Worm (Caenorhabditis elegans) whole organism, L1 larva: ENCODE measurements around the gene ztf-17.

Experiments
- C34B4.2 ChIP-seq: sonication (generic microtip); optimal IDR thresholded peaks from 2 replicates; lab custom pipeline; 2017; ENCODE audit warnings: mild to moderate bottlenecking, missing genetic modification characterization, missing compliant biosample characterization
- F16B12.6 ChIP-seq: fragments of 150-350 bp; optimal IDR thresholded peaks from 2 replicates; lab custom pipeline; 2014; ENCODE audit warnings: missing biosample characterization, missing genetic modification characterization
- alr-1 ChIP-seq: fragments of 200-800 bp; sonication (Bioruptor generic); optimal IDR thresholded peaks from 2 replicates; lab custom pipeline; 2018; ENCODE audit warnings: borderline replicate concordance, mild to moderate bottlenecking, missing genetic modification characterization, missing compliant biosample characterization
- ama-1 ChIP-seq: fragments of 150-350 bp; optimal IDR thresholded peaks from 2 replicates; lab custom pipeline; 2014
- blmp-1 ChIP-seq: fragments of 150-350 bp; optimal IDR thresholded peaks from 2 replicates; lab custom pipeline; 2014; ENCODE audit warnings: missing biosample characterization, missing genetic modification characterization
- ceh-63 ChIP-seq: fragments of 200-800 bp; sonication (Bioruptor generic); optimal IDR thresholded peaks from 2 replicates; lab custom pipeline; 2018; ENCODE audit warnings: mild to moderate bottlenecking, missing genetic modification characterization, missing compliant biosample characterization
- ceh-82 ChIP-seq, 3 experiments: fragments of 150-350 bp in 1 of 3; sonication (generic microtip) in 2 of 3; optimal IDR thresholded peaks; 2 replicates each; lab custom pipeline; 2014 to 2017; ENCODE audit warnings: missing biosample characterization in 3 of 3, missing genetic modification characterization in 3 of 3
- ceh-88 ChIP-seq: fragments of 200-800 bp; sonication (Bioruptor generic); IDR thresholded peaks from 2 replicates; pipeline ENCODE4 v1.3.6; 2022; ENCODE audit warnings: missing genetic modification characterization, missing compliant biosample characterization
- ces-1 ChIP-seq: fragments of 150-350 bp; optimal IDR thresholded peaks from 2 replicates; lab custom pipeline; 2014; ENCODE audit warnings: missing biosample characterization, missing genetic modification reagents, missing genetic modification characterization
- dpl-1 ChIP-seq, 3 experiments: fragments of 150-350 bp in 2 of 3; sonication (generic microtip) in 1 of 3; optimal IDR thresholded peaks; 2 replicates each; lab custom pipeline; 2014 to 2017; ENCODE audit warnings: missing biosample characterization in 3 of 3, missing genetic modification characterization in 3 of 3, missing genetic modification reagents in 3 of 3
- efl-1 ChIP-seq, 4 experiments: fragments of 150-350 bp; optimal IDR thresholded peaks in 3 of 4; peaks in 1 of 4; 1 replicate in 1 of 4; 2 replicates in 3 of 4; lab custom pipeline; 2014; ENCODE audit warnings: missing biosample characterization in 2 of 4, missing genetic modification characterization in 2 of 4, missing genetic modification reagents in 2 of 4
- egl-27 ChIP-seq, 2 experiments: fragments of 150-350 bp in 1 of 2; sonication (generic microtip); optimal IDR thresholded peaks; 3 replicates each; lab custom pipeline; 2017 to 2018; ENCODE audit warnings: missing biosample characterization in 2 of 2, missing genetic modification characterization in 2 of 2, missing genetic modification reagents in 2 of 2
- ets-5 ChIP-seq: fragments of 200-800 bp; sonication (Bioruptor generic); IDR thresholded peaks from 2 replicates; pipeline ENCODE4 v1.3.6; 2022; ENCODE audit warnings: missing genetic modification characterization, missing compliant biosample characterization
- fkh-10 ChIP-seq: sonication (generic microtip); optimal IDR thresholded peaks from 2 replicates; lab custom pipeline; 2017; ENCODE audit warnings: missing biosample characterization, missing genetic modification reagents, missing genetic modification characterization
- fos-1 ChIP-seq: fragments of 150-350 bp; optimal IDR thresholded peaks from 2 replicates; lab custom pipeline; 2014; ENCODE audit warnings: missing biosample characterization, missing genetic modification characterization
- hlh-17 ChIP-seq: fragments of 200-800 bp; sonication (Bioruptor generic); optimal IDR thresholded peaks from 2 replicates; lab custom pipeline; 2018; ENCODE audit warnings: missing genetic modification characterization, mild to moderate bottlenecking, missing compliant biosample characterization, moderate library complexity, borderline replicate concordance
- isw-1 ChIP-seq: fragments of 200-800 bp; sonication (Bioruptor generic); IDR thresholded peaks from 2 replicates; pipeline ENCODE4 v1.3.6; 2022; ENCODE audit warnings: missing genetic modification characterization, missing compliant biosample characterization
- lin-15B ChIP-seq: fragments of 150-350 bp; sonication (generic microtip); optimal IDR thresholded peaks from 3 replicates; lab custom pipeline; 2014; ENCODE audit warnings: missing biosample characterization, missing genetic modification characterization
- lin-35 ChIP-seq, 2 experiments: fragments of 150-350 bp; optimal IDR thresholded peaks; 2 replicates each; lab custom pipeline; 2014; ENCODE audit warnings: missing biosample characterization in 2 of 2, missing genetic modification characterization in 2 of 2, missing genetic modification reagents in 2 of 2
- lin-39 ChIP-seq: fragments of 150-350 bp; optimal IDR thresholded peaks from 2 replicates; lab custom pipeline; 2014; ENCODE audit warnings: missing biosample characterization, missing genetic modification reagents, missing genetic modification characterization
- lir-3 ChIP-seq: sonication (generic microtip); optimal IDR thresholded peaks from 2 replicates; lab custom pipeline; 2016; ENCODE audit warnings: mild to moderate bottlenecking, missing genetic modification characterization, moderate library complexity, missing compliant biosample characterization; ENCODE audit not compliant: poor library complexity
- lsy-2 ChIP-seq, 2 experiments: fragments of 150-350 bp; optimal IDR thresholded peaks; 2 replicates each; lab custom pipeline; 2014; ENCODE audit warnings: missing biosample characterization in 2 of 2, missing genetic modification characterization in 2 of 2
- mab-9 ChIP-seq: fragments of 200-800 bp; sonication (Bioruptor generic); IDR thresholded peaks from 2 replicates; pipeline ENCODE4 v1.3.6; 2022; ENCODE audit warnings: missing genetic modification reagents, missing genetic modification characterization, missing compliant biosample characterization
- mdl-1 ChIP-seq, 2 experiments: fragments of 150-350 bp; optimal IDR thresholded peaks; 2 replicates each; lab custom pipeline; 2014 to 2017; ENCODE audit warnings: missing biosample characterization in 2 of 2, missing genetic modification characterization in 2 of 2, inconsistent platforms in 1 of 2
- nhr-11 ChIP-seq: fragments of 150-350 bp; optimal IDR thresholded peaks from 2 replicates; lab custom pipeline; 2014; ENCODE audit warnings: missing biosample characterization, missing genetic modification characterization
- nhr-12 ChIP-seq: sonication (generic microtip); optimal IDR thresholded peaks from 2 replicates; lab custom pipeline; 2017; ENCODE audit warnings: missing biosample characterization, missing genetic modification characterization
- nhr-19 ChIP-seq: fragments of 200-800 bp; sonication (Bioruptor generic); conservative IDR thresholded peaks from 2 replicates; pipeline ENCODE4 v1.3.6; 2022; ENCODE audit warnings: missing genetic modification characterization, missing compliant biosample characterization
- nhr-237 ChIP-seq: fragments of 150-350 bp; optimal IDR thresholded peaks from 2 replicates; lab custom pipeline; 2014; ENCODE audit warnings: missing biosample characterization, missing genetic modification characterization
- nhr-28 ChIP-seq: fragments of 150-350 bp; optimal IDR thresholded peaks from 2 replicates; lab custom pipeline; 2014; ENCODE audit warnings: missing biosample characterization, missing genetic modification characterization
- nhr-47 ChIP-seq: sonication (generic microtip); optimal IDR thresholded peaks from 2 replicates; lab custom pipeline; 2016; ENCODE audit warnings: mild to moderate bottlenecking, missing genetic modification characterization, moderate library complexity, missing compliant biosample characterization
- nhr-71 ChIP-seq: sonication (generic microtip); optimal IDR thresholded peaks from 2 replicates; lab custom pipeline; 2016; ENCODE audit warnings: mild to moderate bottlenecking, missing genetic modification characterization, moderate library complexity, missing compliant biosample characterization
- nhr-76 ChIP-seq: sonication (generic microtip); optimal IDR thresholded peaks from 2 replicates; lab custom pipeline; 2017; ENCODE audit warnings: missing biosample characterization, missing genetic modification characterization
- nhr-77 ChIP-seq: fragments of 150-350 bp; optimal IDR thresholded peaks from 2 replicates; lab custom pipeline; 2014; ENCODE audit warnings: missing biosample characterization, missing genetic modification characterization
- pag-3 ChIP-seq: sonication (generic microtip); optimal IDR thresholded peaks from 2 replicates; lab custom pipeline; 2017; ENCODE audit warnings: missing genetic modification characterization, mild to moderate bottlenecking, missing compliant biosample characterization, antibody characterized with exemption, borderline replicate concordance; ENCODE audit not compliant: insufficient read depth
- pqm-1 ChIP-seq: sonication (generic microtip); optimal IDR thresholded peaks from 3 replicates; lab custom pipeline; 2017; ENCODE audit warnings: missing biosample characterization, missing genetic modification characterization
- rnt-1 ChIP-seq: sonication (generic microtip); optimal IDR thresholded peaks from 2 replicates; lab custom pipeline; 2016; ENCODE audit warnings: mild to moderate bottlenecking, missing genetic modification characterization, moderate library complexity, missing compliant biosample characterization
- skn-1 ChIP-seq: fragments of 150-350 bp; optimal IDR thresholded peaks from 2 replicates; lab custom pipeline; 2014; ENCODE audit warnings: missing biosample characterization, missing genetic modification characterization
- swsn-7 ChIP-seq: sonication (generic microtip); optimal IDR thresholded peaks from 2 replicates; lab custom pipeline; 2016; ENCODE audit warnings: missing genetic modification characterization, missing compliant biosample characterization
- tbx-2 ChIP-seq: sonication (generic microtip); optimal IDR thresholded peaks from 2 replicates; lab custom pipeline; 2016; ENCODE audit warnings: missing genetic modification characterization, missing compliant biosample characterization
- unc-130 ChIP-seq: fragments of 150-350 bp; optimal IDR thresholded peaks from 2 replicates; lab custom pipeline; 2017; ENCODE audit warnings: missing biosample characterization, missing genetic modification characterization, inconsistent platforms
- unc-86 ChIP-seq: sonication (generic microtip); optimal IDR thresholded peaks from 2 replicates; lab custom pipeline; 2016; ENCODE audit warnings: missing genetic modification characterization, missing compliant biosample characterization
- xbp-1 ChIP-seq: sonication (generic microtip); optimal IDR thresholded peaks from 2 replicates; lab custom pipeline; 2016; ENCODE audit warnings: missing genetic modification characterization, missing compliant biosample characterization
- zag-1 ChIP-seq: fragments of 150-350 bp; optimal IDR thresholded peaks from 2 replicates; lab custom pipeline; 2014; ENCODE audit warnings: missing biosample characterization, missing genetic modification characterization
- zip-4 ChIP-seq: fragments of 200-800 bp; sonication (Bioruptor generic); optimal IDR thresholded peaks from 2 replicates; lab custom pipeline; 2018; ENCODE audit warnings: mild to moderate bottlenecking, missing genetic modification characterization, moderate library complexity, missing compliant biosample characterization
- ztf-11 ChIP-seq, 2 experiments: sonication (generic microtip); optimal IDR thresholded peaks; 2 replicates each; lab custom pipeline; 2016 to 2017; ENCODE audit warnings: missing genetic modification characterization in 2 of 2, missing biosample characterization in 1 of 2, missing compliant biosample characterization in 1 of 2
- ztf-4 ChIP-seq: fragments of 150-350 bp; optimal IDR thresholded peaks from 2 replicates; lab custom pipeline; 2014; ENCODE audit warnings: missing biosample characterization, missing genetic modification characterization

The ztf-17 gene

DNA sequence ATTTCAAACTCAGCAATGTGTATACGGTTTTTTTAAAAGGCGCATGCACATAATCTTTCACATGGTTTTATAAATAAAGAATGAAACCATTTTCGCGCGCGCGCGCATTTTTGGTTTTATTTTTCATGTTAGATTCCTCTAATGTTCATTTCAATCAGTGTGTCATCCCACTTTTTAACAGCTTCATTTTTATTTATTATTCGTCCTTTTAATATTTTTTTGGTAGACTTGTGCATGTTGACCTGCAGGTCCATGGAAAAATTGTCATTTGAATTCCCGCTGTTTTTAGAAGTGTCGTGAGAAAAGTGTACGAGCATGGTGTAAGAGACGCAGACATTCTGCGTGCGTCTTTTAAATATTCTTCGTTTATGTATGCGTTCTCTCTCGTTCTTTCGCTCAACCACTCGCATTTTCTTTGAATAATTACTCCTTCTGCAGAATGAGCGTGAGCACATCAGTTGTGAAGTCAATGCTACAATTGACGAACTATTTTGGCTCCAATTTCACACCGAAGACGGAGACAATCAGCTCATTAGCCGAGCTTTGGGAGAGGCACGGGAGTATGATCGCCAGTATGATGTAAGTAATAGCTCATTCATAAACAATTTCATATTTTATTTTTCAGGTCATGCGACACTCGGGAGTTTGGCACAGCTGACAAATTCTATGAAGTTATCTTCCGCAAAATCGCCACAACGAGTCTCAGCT, 9.6 kb downstream of the ztf-17 start, which contains the start of gene lin-5 (continued):
- no peak for TF ChIP-seq nhr-12 (tag; lab: Kevin White, UChicago)
- no peak for TF ChIP-seq pag-3 (tag; lab: Kevin White, UChicago)
- TF ChIP-seq skn-1, result no peak
- peak; percentile 7 for TF ChIP-seq nhr-77 (tag; lab: Kevin White, UChicago)
- no peak for TF ChIP-seq nhr-237 (tag; lab: Kevin White, UChicago)
- TF ChIP-seq zag-1 (tag; lab: Kevin White, UChicago), result no peak
- TF ChIP-seq xbp-1 (tag; lab: Kevin White, UChicago), result peak; percentile 15
- TF ChIP-seq isw-1 (GFP tag; lab: Robert Waterston, UW), result no peak
- peak; percentile 65 for TF ChIP-seq F16B12.6 (tag; lab: Kevin White, UChicago)
- no peak for TF ChIP-seq hlh-17 (GFP tag; lab: Kevin White, UChicago)
- peak; percentile 69 for TF ChIP-seq unc-86
- TF ChIP-seq ztf-4, result no peak
- TF ChIP-seq fos-1 (tag; lab: Kevin White, UChicago), result no peak
- no peak for TF ChIP-seq nhr-28 (tag; lab: Kevin White, UChicago)
- no peak for TF ChIP-seq tbx-2 (tag; lab: Kevin White, UChicago)
- peak; percentile 93 to 94 for TF ChIP-seq lin-35 (GFP tag; optimal IDR thresholded peaks at IDR 0.05; lab: Kevin White, UChicago)
- peak; percentile 16 for TF ChIP-seq alr-1 (tag; lab: Kevin White, UChicago)
- peak; percentile 44 for TF ChIP-seq blmp-1 (tag; lab: Kevin White, UChicago)
- TF ChIP-seq lin-15B, result peak; percentile 43
- no peak for TF ChIP-seq fkh-10 (GFP tag; lab: Kevin White, UChicago)
- 0 out of 2 replicates have a peak, but pooled peaks have one; percentile 3 for TF ChIP-seq nhr-19 (GFP tag; lab: Robert Waterston, UW)
- TF ChIP-seq lin-39 (tag; lab: Kevin White, UChicago), result no peak
- no peak for TF ChIP-seq lir-3
- TF ChIP-seq mdl-1 (tag; optimal IDR thresholded peaks at IDR 0.05; lab: Kevin White, UChicago), result peak in 1 of 2 experiments; percentile 20
- peak in 2 of 3 experiments; percentile 29 to 76 for TF ChIP-seq ceh-82 (tag; optimal IDR thresholded peaks at IDR 0.05; lab: Kevin White, UChicago)
- TF ChIP-seq ztf-11 (tag; optimal IDR thresholded peaks at IDR 0.05; lab: Kevin White, UChicago), result no peak
- no peak for TF ChIP-seq egl-27 (tag; optimal IDR thresholded peaks at IDR 0.05; lab: Kevin White, UChicago)

ce11 chrII:7858101-7858500, 11.9 kb downstream of the ztf-17 start, which contains the start of gene sds-22:
sds-22 (plus strand) TSS chrII:7858401.
- no peak for TF ChIP-seq nhr-47 (tag; lab: Kevin White, UChicago)
- TF ChIP-seq efl-1 (optimal IDR thresholded peaks at IDR 0.05; lab: Kevin White, UChicago), result no peak
- peak in 1 of 2 experiments; percentile 83 for TF ChIP-seq efl-1 (GFP tag; optimal IDR thresholded peaks at IDR 0.05 in 1 of 2; lab: Kevin White, UChicago)

ce11 chrII:7857485-7858010, 12.4 kb downstream of the ztf-17 start, which contains the start of the genes cec-3 and T09A5.15:
cec-3 (minus strand) TSS chrII:7857600.
T09A5.15 (plus strand) TSS chrII:7857960.
- TF ChIP-seq lsy-2 (tag; optimal IDR thresholded peaks at IDR 0.05; lab: Kevin White, UChicago) (peak; percentile 54 to 83), unc-130 (tag; lab: Kevin White, UChicago) (no peak), ceh-63 (GFP tag; lab: Kevin White, UChicago) (no peak), nhr-76 (no peak), zip-4 (GFP tag; lab: Kevin White, UChicago) (no peak), mab-9 (GFP tag; lab: Robert Waterston, UW) (no peak), nhr-71 (peak; percentile 77), ets-5 (GFP tag; lab: Robert Waterston, UW) (no peak), ztf-11 (tag; optimal IDR thresholded peaks at IDR 0.05; lab: Kevin White, UChicago) (peak in 1 of 2 experiments; percentile 63), ceh-88 (peak; percentile 48; the same call in 1 of the 2 replicates), swsn-7 (peak; percentile 52), nhr-28 (tag; lab: Kevin White, UChicago) (no peak), skn-1 (peak; percentile 45), nhr-11 (tag; lab: Kevin White, UChicago) (no peak), unc-86 (peak; percentile 11), zag-1 (tag; lab: Kevin White, UChicago) (no peak), ces-1 (GFP tag; lab: Kevin White, UChicago) (no peak), nhr-47 (tag; lab: Kevin White, UChicago) (peak; percentile 73), rnt-1 (peak; percentile 49), ama-1 (lab: Kevin White, UChicago) (no peak), lin-15B (peak; percentile 20), C34B4.2 (no peak), pqm-1 (tag; lab: Kevin White, UChicago) (no peak), dpl-1 (GFP tag; optimal IDR thresholded peaks at IDR 0.05; lab: Kevin White, UChicago) (peak; percentile 43 to 68 (median 57))
